Fruit fly (Drosophila melanogaster): ENCODE data around the gene CG42394.

Gene CG42394

dm6 chr3R:10826796-10827524, 22.7 kb upstream of the CG42394 start, which contains the start of gene Cad86C (continued):
- TF ChIP-seq Lhr (GFP tag; optimal IDR thresholded peaks at IDR 0.05) (no peak), CG15696 (tag; optimal IDR thresholded peaks at IDR 0.05) (no peak), CG13775 (GFP tag; optimal IDR thresholded peaks at IDR 0.05) (no peak), Hsf (GFP tag; optimal IDR thresholded peaks at IDR 0.05) (no peak), Bgb (GFP tag; IDR thresholded peaks at IDR 0.05; ENCODE audit: partially characterized antibody) (peak; percentile 69), HLH54F (GFP tag; optimal IDR thresholded peaks at IDR 0.05) (no peak), ara (GFP tag; IDR thresholded peaks at IDR 0.05) (no peak), CG30431 (GFP tag; optimal IDR thresholded peaks at IDR 0.05) (no peak), pb (GFP tag; optimal IDR thresholded peaks at IDR 0.05) (no peak), da (GFP tag; optimal IDR thresholded peaks at IDR 0.05) (no peak), CG1832 (GFP tag; optimal IDR thresholded peaks at IDR 0.05) (no peak), Asciz (GFP tag; optimal IDR thresholded peaks at IDR 0.05) (peak; percentile 11), br (optimal IDR thresholded peaks at IDR 0.05) (no peak), MBD-R2 (GFP tag; IDR thresholded peaks at IDR 0.05) (no peak), CG12391 (tag; optimal IDR thresholded peaks at IDR 0.05) (no peak), dysf (GFP tag; IDR thresholded peaks at IDR 0.05) (no peak), run (tag; optimal IDR thresholded peaks at IDR 0.05) (no peak), cg (GFP tag; optimal IDR thresholded peaks at IDR 0.05) (no peak), NC2α (GFP tag; optimal IDR thresholded peaks at IDR 0.05) (no peak), ERR (GFP tag; optimal IDR thresholded peaks at IDR 0.05) (no peak), Hr51 (GFP tag; optimal IDR thresholded peaks at IDR 0.05) (no peak), CG2678 (tag; optimal IDR thresholded peaks at IDR 0.05) (no peak), CG8388 (GFP tag; optimal IDR thresholded peaks at IDR 0.05) (no peak), CG15269 (tag; optimal IDR thresholded peaks at IDR 0.05) (no peak), CG6765 (GFP tag; optimal IDR thresholded peaks at IDR 0.05) (peak; percentile 2), CG6254 (GFP tag; optimal IDR thresholded peaks at IDR 0.05) (no peak), CG4328 (GFP tag; optimal IDR thresholded peaks at IDR 0.05) (no peak), CG1233 (GFP tag; optimal IDR thresholded peaks at IDR 0.05) (no peak), HmgD (GFP tag; optimal IDR thresholded peaks at IDR 0.05) (no peak), D (optimal IDR thresholded peaks at IDR 0.05) (no peak), D (GFP tag; optimal IDR thresholded peaks at IDR 0.05) (no peak), CG3163 (GFP tag; optimal IDR thresholded peaks at IDR 0.05) (peak; percentile 23), CG5953 (GFP tag; IDR thresholded peaks at IDR 0.05) (no peak), bcd (GFP tag; optimal IDR thresholded peaks at IDR 0.05) (no peak), Nf-YC (tag; optimal IDR thresholded peaks at IDR 0.05) (no peak), gcm (GFP tag; optimal IDR thresholded peaks at IDR 0.05) (no peak), Awh (GFP tag; IDR thresholded peaks at IDR 0.05) (no peak), nom (GFP tag; optimal IDR thresholded peaks at IDR 0.05) (peak; percentile 85), CG10979 (tag; optimal IDR thresholded peaks at IDR 0.05) (no peak), zf30C (GFP tag; optimal IDR thresholded peaks at IDR 0.05) (no peak), ewg (GFP tag; optimal IDR thresholded peaks at IDR 0.05) (no peak), yki (optimal IDR thresholded peaks at IDR 0.05) (peak; percentile 97), CG2889 (GFP tag; IDR thresholded peaks at IDR 0.05) (no peak), chm (GFP tag; IDR thresholded peaks at IDR 0.05) (no peak), ken (GFP tag; IDR thresholded peaks at IDR 0.05) (no peak), CG3407 (GFP tag; optimal IDR thresholded peaks at IDR 0.05) (no peak), Lpt (GFP tag; optimal IDR thresholded peaks at IDR 0.05) (no peak), Chrac-16 (GFP tag; optimal IDR thresholded peaks at IDR 0.05) (no peak), Dll (GFP tag; IDR thresholded peaks at IDR 0.05; ENCODE audit: partially characterized antibody) (peak; percentile 58; the same call in 2 of the 4 replicates), mam (GFP tag; optimal IDR thresholded peaks at IDR 0.05) (no peak), btn (GFP tag; optimal IDR thresholded peaks at IDR 0.05) (no peak)

Data from whole organism, embryonic.